Worm (Caenorhabditis elegans) whole organism, L1 larva: ENCODE data around the gene C16C8.17.

ENCODE experiments used
- aly-2 ChIP-seq: fragments of 150-350 bp; optimal IDR thresholded peaks from 2 replicates; lab custom pipeline; 2014; ENCODE audit warnings: missing biosample characterization, missing genetic modification characterization
- ama-1 ChIP-seq: fragments of 150-350 bp; optimal IDR thresholded peaks from 2 replicates; lab custom pipeline; 2014
- hlh-17 ChIP-seq: fragments of 200-800 bp; sonication (Bioruptor generic); optimal IDR thresholded peaks from 2 replicates; lab custom pipeline; 2018; ENCODE audit warnings: missing genetic modification characterization, mild to moderate bottlenecking, missing compliant biosample characterization, moderate library complexity, borderline replicate concordance
- lin-15B ChIP-seq: fragments of 150-350 bp; sonication (generic microtip); optimal IDR thresholded peaks from 3 replicates; lab custom pipeline; 2014; ENCODE audit warnings: missing biosample characterization, missing genetic modification characterization
- unc-130 ChIP-seq: fragments of 150-350 bp; optimal IDR thresholded peaks from 2 replicates; lab custom pipeline; 2017; ENCODE audit warnings: missing biosample characterization, missing genetic modification characterization, inconsistent platforms
- ztf-11 ChIP-seq, 2 experiments: sonication (generic microtip); optimal IDR thresholded peaks; 2 replicates each; lab custom pipeline; 2016 to 2017; ENCODE audit warnings: missing genetic modification characterization in 2 of 2, missing biosample characterization in 1 of 2, missing compliant biosample characterization in 1 of 2

DNA sequence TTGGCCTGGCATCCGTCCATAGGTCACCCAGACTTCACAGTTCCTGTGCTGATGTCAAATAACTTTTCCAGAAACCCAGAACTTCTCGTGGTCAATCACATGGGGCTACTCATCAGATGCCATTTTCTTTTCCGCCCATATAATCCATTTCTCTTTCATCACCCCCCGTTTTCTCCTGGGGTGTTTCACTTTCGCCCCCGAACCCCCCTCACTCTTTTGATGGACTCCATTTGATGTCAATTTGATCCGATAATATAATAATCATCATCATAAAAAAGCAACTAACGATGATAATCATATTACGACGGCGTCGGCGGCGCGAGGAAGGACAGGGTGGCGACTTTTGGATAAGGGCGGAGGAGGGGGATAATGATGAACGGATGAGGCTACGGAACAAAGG is 2.3 kb upstream of the C16C8.17 start:
- TF ChIP-seq hlh-17 (GFP tag; lab: Kevin White, UChicago), result no peak
- no peak for TF ChIP-seq ama-1
- TF ChIP-seq unc-130 (tag; lab: Kevin White, UChicago), result no peak
- no peak for TF ChIP-seq aly-2
- TF ChIP-seq ztf-11 (tag; optimal IDR thresholded peaks at IDR 0.05; lab: Kevin White, UChicago), result no peak
- no peak for TF ChIP-seq lin-15B (tag; lab: Kevin White, UChicago)
